Fruit fly (Drosophila melanogaster) whole organism, embryonic: ENCODE measurements around the gene senju.

Experiments
- Abd-B ChIP-seq: fragments of 200-800 bp; sonication (Bioruptor generic); optimal IDR thresholded peaks from 2 replicates; lab custom pipeline; 2018; ENCODE audit warnings: missing biosample characterization, mild to moderate bottlenecking, missing genetic modification characterization, moderate library complexity
- Atf3 ChIP-seq: fragments of 200-800 bp; sonication (Bioruptor generic); optimal IDR thresholded peaks from 3 replicates; lab custom pipeline; 2016; ENCODE audit warnings: missing biosample characterization, missing genetic modification characterization
- Awh ChIP-seq: fragments of 200-800 bp; sonication (Bioruptor generic); IDR thresholded peaks from 2 replicates; pipeline ENCODE4, ENCODE4 v1.3.6; 2022; ENCODE audit warnings: missing biosample characterization, missing genetic modification characterization
- B-H2 ChIP-seq: fragments of 200-800 bp; sonication (Bioruptor generic); optimal IDR thresholded peaks from 2 replicates; lab custom pipeline; 2018; ENCODE audit warnings: missing biosample characterization, mild to moderate bottlenecking, missing genetic modification characterization
- Bdp1 ChIP-seq: fragments of 200-800 bp; sonication (Bioruptor generic); optimal IDR thresholded peaks from 3 replicates; lab custom pipeline; 2016; ENCODE audit warnings: missing biosample characterization, missing genetic modification characterization
- BtbVII ChIP-seq: fragments of 200-800 bp; sonication (Bioruptor generic); optimal IDR thresholded peaks from 3 replicates; lab custom pipeline; 2017; ENCODE audit warnings: missing biosample characterization, mild to moderate bottlenecking, missing genetic modification characterization
- CG10267 ChIP-seq: fragments of 200-800 bp; sonication (Bioruptor generic); optimal IDR thresholded peaks from 2 replicates; lab custom pipeline; 2018; ENCODE audit warnings: missing biosample characterization, mild to moderate bottlenecking, missing genetic modification characterization, moderate library complexity
- CG13424 ChIP-seq: fragments of 200-800 bp; sonication (Bioruptor generic); optimal IDR thresholded peaks from 2 replicates; lab custom pipeline; 2019; ENCODE audit warnings: missing biosample characterization, mild to moderate bottlenecking, missing genetic modification characterization, moderate library complexity
- CG14667 ChIP-seq: fragments of 200-800 bp; sonication (Bioruptor generic); IDR thresholded peaks from 2 replicates; pipeline ENCODE4 v1.3.6; 2022; ENCODE audit warnings: missing biosample characterization, missing genetic modification characterization
- CG14710 ChIP-seq: fragments of 200-800 bp; sonication (Bioruptor generic); optimal IDR thresholded peaks from 3 replicates; lab custom pipeline; 2019; ENCODE audit warnings: missing biosample characterization, mild to moderate bottlenecking, missing genetic modification characterization, moderate library complexity
- CG1529 ChIP-seq: fragments of 200-800 bp; sonication (Bioruptor generic); optimal IDR thresholded peaks from 3 replicates; lab custom pipeline; 2018; ENCODE audit warnings: missing biosample characterization, missing genetic modification characterization
- CG17802 ChIP-seq: fragments of 200-800 bp; sonication (Bioruptor generic); optimal IDR thresholded peaks from 2 replicates; lab custom pipeline; 2018; ENCODE audit warnings: missing biosample characterization, mild to moderate bottlenecking, missing genetic modification characterization, moderate library complexity
- CG17829 ChIP-seq: fragments of 200-800 bp; optimal IDR thresholded peaks from 2 replicates; lab custom pipeline; 2019; ENCODE audit warnings: missing biosample characterization, mild to moderate bottlenecking, missing genetic modification characterization, moderate library complexity
- CG3065 ChIP-seq: fragments of 200-800 bp; sonication (Bioruptor generic); optimal IDR thresholded peaks from 2 replicates; lab custom pipeline; 2016; ENCODE audit warnings: missing biosample characterization, missing genetic modification characterization
- CG3163 ChIP-seq: fragments of 200-800 bp; sonication (Bioruptor generic); optimal IDR thresholded peaks from 3 replicates; lab custom pipeline; 2016; ENCODE audit warnings: missing biosample characterization, missing genetic modification characterization
- CG32532 ChIP-seq: fragments of 200-800 bp; sonication (Bioruptor generic); IDR thresholded peaks from 2 replicates; pipeline ENCODE4 v1.3.6; 2022; ENCODE audit warnings: missing biosample characterization, missing genetic modification characterization
- CG3838 ChIP-seq: fragments of 200-800 bp; sonication (Bioruptor generic); optimal IDR thresholded peaks from 3 replicates; lab custom pipeline; 2016; ENCODE audit warnings: missing biosample characterization, missing genetic modification characterization
- CG4854 ChIP-seq: fragments of 200-800 bp; sonication (Bioruptor generic); optimal IDR thresholded peaks from 2 replicates; lab custom pipeline; 2016; ENCODE audit warnings: missing biosample characterization, missing genetic modification characterization, inconsistent platforms
- CG6254 ChIP-seq: fragments of 200-800 bp; sonication (Bioruptor generic); optimal IDR thresholded peaks from 3 replicates; lab custom pipeline; 2017; ENCODE audit warnings: mild to moderate bottlenecking, missing biosample characterization, missing genetic modification reagents, missing genetic modification characterization
- CG7271 ChIP-seq: fragments of 200-800 bp; sonication (Bioruptor generic); optimal IDR thresholded peaks from 2 replicates; lab custom pipeline; 2018; ENCODE audit warnings: missing biosample characterization, mild to moderate bottlenecking, missing genetic modification characterization, moderate library complexity
- CG7556 ChIP-seq: fragments of 200-800 bp; sonication (Bioruptor generic); optimal IDR thresholded peaks from 2 replicates; lab custom pipeline; 2017; ENCODE audit warnings: missing biosample characterization, mild to moderate bottlenecking, missing genetic modification characterization
- CG7928 ChIP-seq: fragments of 200-800 bp; sonication (Bioruptor generic); optimal IDR thresholded peaks from 2 replicates; lab custom pipeline; 2017; ENCODE audit warnings: missing biosample characterization, mild to moderate bottlenecking, missing genetic modification characterization
- CG8924 ChIP-seq: fragments of 200-800 bp; optimal IDR thresholded peaks from 3 replicates; lab custom pipeline; 2019; ENCODE audit warnings: missing biosample characterization, mild to moderate bottlenecking, missing genetic modification characterization, moderate library complexity
- Elba2 ChIP-seq: fragments of 200-800 bp; sonication (Bioruptor generic); optimal IDR thresholded peaks from 3 replicates; lab custom pipeline; 2016; ENCODE audit warnings: missing biosample characterization, missing genetic modification characterization
- Fer2 ChIP-seq: fragments of 200-800 bp; sonication (Bioruptor generic); optimal IDR thresholded peaks from 2 replicates; lab custom pipeline; 2018; ENCODE audit warnings: missing biosample characterization, mild to moderate bottlenecking, missing genetic modification characterization, moderate library complexity
- Hand ChIP-seq: fragments of 200-800 bp; sonication (Bioruptor generic); optimal IDR thresholded peaks from 2 replicates; lab custom pipeline; 2017; ENCODE audit warnings: mild to moderate bottlenecking, missing biosample characterization, missing genetic modification reagents, missing genetic modification characterization
- Hr51 ChIP-seq, 2 experiments: fragments of 200-800 bp; sonication (Bioruptor generic); optimal IDR thresholded peaks; 2 replicates in 1 of 2; 3 replicates in 1 of 2; lab custom pipeline; 2016 to 2018; ENCODE audit warnings: missing biosample characterization in 2 of 2, missing genetic modification characterization in 2 of 2, mild to moderate bottlenecking in 1 of 2, moderate library complexity in 1 of 2
- Lpt ChIP-seq: fragments of >200 bp; optimal IDR thresholded peaks from 2 replicates; lab custom pipeline; 2018; ENCODE audit warnings: missing biosample characterization, missing genetic modification characterization
- Mad ChIP-seq: fragments of 200-800 bp; sonication (Bioruptor generic); optimal IDR thresholded peaks from 2 replicates; lab custom pipeline; 2016; ENCODE audit warnings: missing biosample characterization, missing genetic modification characterization
- Mes4 ChIP-seq: fragments of 200-800 bp; sonication (Bioruptor generic); optimal IDR thresholded peaks from 2 replicates; lab custom pipeline; 2016; ENCODE audit warnings: missing biosample characterization, missing genetic modification characterization
- NC2α ChIP-seq: fragments of 200-800 bp; sonication (Bioruptor generic); optimal IDR thresholded peaks from 2 replicates; lab custom pipeline; 2016; ENCODE audit warnings: missing biosample characterization, missing genetic modification characterization
- Vsx1 ChIP-seq: fragments of 200-800 bp; sonication (Bioruptor generic); optimal IDR thresholded peaks from 2 replicates; lab custom pipeline; 2017; ENCODE audit warnings: missing biosample characterization, mild to moderate bottlenecking, missing genetic modification characterization, missing genetic modification reagents
- abd-A ChIP-seq: fragments of 200-800 bp; sonication (Bioruptor generic); optimal IDR thresholded peaks from 3 replicates; lab custom pipeline; 2019; ENCODE audit warnings: missing biosample characterization, mild to moderate bottlenecking, missing genetic modification characterization, moderate library complexity
- amos ChIP-seq: fragments of 200-800 bp; sonication (Bioruptor generic); IDR thresholded peaks from 2 replicates; pipeline ENCODE4 v1.3.6; 2022; ENCODE audit warnings: missing biosample characterization, missing genetic modification characterization; ENCODE audit not compliant: partially characterized antibody
- aop ChIP-seq: fragments of 200-800 bp; sonication (Bioruptor generic); IDR thresholded peaks from 2 replicates; pipeline ENCODE4 v1.3.6; 2022; ENCODE audit warnings: missing biosample characterization, missing genetic modification characterization
- chinmo ChIP-seq: fragments of 200-800 bp; sonication (Bioruptor generic); IDR thresholded peaks from 4 replicates; pipeline ENCODE4 v1.3.6; 2022; ENCODE audit warnings: missing biosample characterization, missing genetic modification characterization; ENCODE audit not compliant: partially characterized antibody
- disco-r ChIP-seq: fragments of 200-800 bp; sonication (Bioruptor generic); optimal IDR thresholded peaks from 2 replicates; lab custom pipeline; 2016; ENCODE audit warnings: missing biosample characterization, missing genetic modification characterization
- gcm2 ChIP-seq: fragments of 200-800 bp; sonication (Bioruptor generic); optimal IDR thresholded peaks from 2 replicates; lab custom pipeline; 2016; ENCODE audit warnings: missing biosample characterization, missing genetic modification characterization
- gsb ChIP-seq: fragments of 200-800 bp; sonication (Bioruptor generic); IDR thresholded peaks from 2 replicates; pipeline ENCODE4 v1.3.6; 2022; ENCODE audit warnings: missing biosample characterization, missing genetic modification characterization
- ken ChIP-seq: fragments of 200-800 bp; sonication (Bioruptor generic); IDR thresholded peaks from 3 replicates; pipeline ENCODE4 v1.3.6; 2022; ENCODE audit warnings: missing biosample characterization, missing genetic modification characterization
- lov ChIP-seq, 2 experiments: fragments of 200-800 bp in 1 of 2; fragments of >200 bp in 1 of 2; sonication (Bioruptor generic) in 1 of 2; IDR thresholded peaks in 1 of 2; optimal IDR thresholded peaks in 1 of 2; 2 replicates in 1 of 2; 3 replicates in 1 of 2; pipeline versions ENCODE4 v1.3.6 to Lab custom; 2017 to 2022; ENCODE audit warnings: missing biosample characterization in 1 of 2, missing genetic modification characterization in 1 of 2
- mam ChIP-seq: fragments of 200-800 bp; sonication (Bioruptor generic); optimal IDR thresholded peaks from 3 replicates; lab custom pipeline; 2016; ENCODE audit warnings: missing biosample characterization, missing genetic modification characterization
- salm ChIP-seq: fragments of 200-800 bp; sonication (Bioruptor generic); optimal IDR thresholded peaks from 2 replicates; lab custom pipeline; 2018; ENCODE audit warnings: missing biosample characterization, mild to moderate bottlenecking, missing genetic modification characterization
- sens-2 ChIP-seq: fragments of 200-800 bp; sonication (Bioruptor generic); IDR thresholded peaks from 2 replicates; pipeline ENCODE4 v1.3.6; 2022; ENCODE audit warnings: missing biosample characterization, missing genetic modification characterization
- shn ChIP-seq: fragments of 200-800 bp; sonication (Bioruptor generic); optimal IDR thresholded peaks from 3 replicates; lab custom pipeline; 2016; ENCODE audit warnings: missing biosample characterization, missing genetic modification characterization
- sqz ChIP-seq: fragments of 200-800 bp; sonication (Bioruptor generic); optimal IDR thresholded peaks from 3 replicates; lab custom pipeline; 2018; ENCODE audit warnings: missing biosample characterization, mild to moderate bottlenecking, missing genetic modification characterization
- sr ChIP-seq: fragments of 200-800 bp; sonication (Bioruptor generic); IDR thresholded peaks from 3 replicates; pipeline ENCODE4 v1.3.6; 2022; ENCODE audit warnings: missing biosample characterization, missing genetic modification characterization
- ttk ChIP-seq: fragments of 200-800 bp; sonication (Bioruptor generic); IDR thresholded peaks from 2 replicates; pipeline ENCODE4 v2.1.2; 2022; ENCODE audit warnings: missing biosample characterization, missing genetic modification characterization
- wek ChIP-seq: fragments of 200-800 bp; sonication (Bioruptor generic); optimal IDR thresholded peaks from 3 replicates; lab custom pipeline; 2018; ENCODE audit warnings: missing biosample characterization, mild to moderate bottlenecking, missing genetic modification characterization, moderate library complexity
- zf30C ChIP-seq: fragments of 200-800 bp; sonication (Bioruptor generic); optimal IDR thresholded peaks from 3 replicates; lab custom pipeline; 2018; ENCODE audit warnings: missing biosample characterization, mild to moderate bottlenecking, missing genetic modification characterization

Gene senju

DNA sequence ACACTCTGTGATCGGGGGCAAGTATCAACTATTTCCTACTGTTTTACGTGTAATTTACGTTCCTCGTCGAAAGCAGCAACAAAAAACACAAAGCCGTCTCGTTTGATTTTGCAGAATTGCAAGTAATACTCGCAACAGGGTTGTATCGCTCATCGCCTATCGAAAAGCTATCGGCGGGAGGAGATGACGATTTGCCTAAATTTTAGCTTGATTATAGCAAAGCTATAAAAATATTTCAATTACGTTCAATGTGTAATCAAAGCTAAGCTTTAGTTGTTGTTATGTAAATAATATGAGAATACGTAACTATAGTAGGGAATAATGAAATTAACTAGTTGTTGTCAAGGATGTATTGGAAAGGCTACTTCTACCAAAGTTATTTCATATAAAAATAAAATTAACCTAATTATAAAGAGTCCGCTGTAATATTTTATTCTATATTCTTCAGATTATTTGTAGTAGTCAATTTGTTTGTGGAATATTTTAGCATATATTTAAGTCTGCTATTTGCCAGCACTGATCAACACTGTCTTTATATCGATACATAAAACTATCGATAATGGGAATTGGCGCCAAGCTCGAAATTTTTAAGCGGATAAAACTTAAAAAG, 7.1 kb downstream of the senju start, which contains the start of gene Rpn11 (continued):
- TF ChIP-seq CG7271 (tag; lab: Kevin White, UChicago) (no peak), CG17829 (tag; lab: Kevin White, UChicago) (peak; percentile 72), zf30C (GFP tag; lab: Kevin White, UChicago) (no peak), CG4854 (GFP tag; lab: Kevin White, UChicago) (peak; percentile 19), salm (tag; lab: Kevin White, UChicago) (no peak), abd-A (tag; lab: Kevin White, UChicago) (no peak), disco-r (GFP tag; lab: Kevin White, UChicago) (no peak), shn (GFP tag; lab: Kevin White, UChicago) (peak; percentile 7), Atf3 (no peak), aop (GFP tag; lab: Robert Waterston, UW) (no peak), CG7928 (no peak), ttk (GFP tag; lab: Robert Waterston, UW) (no peak), CG8924 (tag; lab: Kevin White, UChicago) (peak; percentile 77), NC2α (GFP tag; lab: Kevin White, UChicago) (no peak), CG3065 (GFP tag; lab: Kevin White, UChicago) (no peak), chinmo (GFP tag; lab: Robert Waterston, UW) (no peak), sens-2 (GFP tag; lab: Robert Waterston, UW) (no peak), Mad (no peak), B-H2 (peak; percentile 59), Lpt (GFP tag; lab: Kevin White, UChicago) (no peak), wek (GFP tag; lab: Kevin White, UChicago) (no peak), Hr51 (GFP tag; optimal IDR thresholded peaks at IDR 0.05; lab: Kevin White, UChicago) (peak in 1 of 2 experiments; percentile 61), CG7556 (GFP tag; lab: Kevin White, UChicago) (peak; percentile 72), CG32532 (GFP tag; lab: Robert Waterston, UW) (no peak; the same call in 1 of the 2 replicates), CG10267 (peak; percentile 90), Elba2 (GFP tag; lab: Kevin White, UChicago) (peak; percentile 4), gcm2 (GFP tag; lab: Kevin White, UChicago) (no peak), CG1529 (GFP tag; lab: Kevin White, UChicago) (peak; percentile 22), mam (GFP tag; lab: Kevin White, UChicago) (peak; percentile 24), Hand (GFP tag; lab: Kevin White, UChicago) (peak; percentile 33), CG3163 (GFP tag; lab: Kevin White, UChicago) (no peak), CG13424 (tag; lab: Kevin White, UChicago) (peak; percentile 70), Abd-B (GFP tag; lab: Kevin White, UChicago) (peak; percentile 76), CG14667 (GFP tag; lab: Robert Waterston, UW) (no peak), gsb (GFP tag; lab: Robert Waterston, UW) (no peak), CG14710 (tag; lab: Kevin White, UChicago) (peak; percentile 87), Awh (no peak), sr (no peak), ken (GFP tag; lab: Robert Waterston, UW) (0 out of 3 replicates have a peak, but pooled peaks have one; percentile 11), BtbVII (GFP tag; lab: Kevin White, UChicago) (peak; percentile 24), amos (peak; percentile 45), lov (optimal IDR thresholded peaks at IDR 0.05; lab: Kevin White, UChicago) (no peak), lov (GFP tag; IDR thresholded peaks at IDR 0.05; lab: Robert Waterston, UW) (no peak), sqz (no peak), CG3838 (GFP tag; lab: Kevin White, UChicago) (no peak), Mes4 (GFP tag; lab: Kevin White, UChicago) (no peak), Fer2 (tag; lab: Kevin White, UChicago) (peak; percentile 41), CG6254 (no peak), Bdp1 (GFP tag; lab: Kevin White, UChicago) (peak; percentile 15), CG17802 (tag; lab: Kevin White, UChicago) (no peak), Vsx1 (GFP tag; lab: Kevin White, UChicago) (no peak)
